ENCODE assay signal across 2 worm cellular contexts in the genomic region with DNA sequence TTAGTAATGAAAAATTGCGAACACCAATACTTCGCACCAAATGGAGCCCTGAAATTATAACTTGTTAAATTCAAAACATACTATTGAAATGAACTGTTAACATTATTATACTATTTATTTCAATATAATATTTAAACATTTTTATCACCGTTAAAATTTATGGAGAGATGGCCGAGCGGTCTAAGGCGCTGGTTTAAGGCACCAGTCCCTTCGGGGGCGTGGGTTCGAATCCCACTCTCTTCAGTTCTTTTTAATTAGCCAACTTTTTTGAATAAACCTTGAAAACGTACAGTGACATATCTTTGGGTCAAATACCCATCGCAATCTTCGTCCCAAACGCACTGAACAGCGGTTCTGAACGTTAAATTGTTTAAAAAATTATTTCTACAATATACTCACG.
A peak's percentile ranks its signal among the peaks of the same experiment; 100 is the strongest.
TF ChIP-seq lines count a peak whose summit lies in the region.

No protein-coding gene starts in this region.

TF ChIP-seq in whole organism, L4 larva, 104 proteins besides CTCF, POLR2A, EP300 and RAD21 (continued from another document):
- TF ChIP-seq zip-11 (GFP tag; IDR thresholded peaks at IDR 0.05; lab: Robert Waterston, UW) (no peak), sdz-12 (GFP tag; optimal IDR thresholded peaks at IDR 0.05; lab: Kevin White, UChicago) (no peak), ztf-7 (tag; optimal IDR thresholded peaks at IDR 0.05; lab: Kevin White, UChicago) (no peak), unc-39 (tag; optimal IDR thresholded peaks at IDR 0.05; lab: Kevin White, UChicago) (no peak), nhr-25 (tag; optimal IDR thresholded peaks at IDR 0.05; lab: Kevin White, UChicago; ENCODE audit: borderline replicate concordance, insufficient read depth) (no peak), rbr-2 (tag; optimal IDR thresholded peaks at IDR 0.05; lab: Kevin White, UChicago) (no peak), hlh-30 (tag; optimal IDR thresholded peaks at IDR 0.05; lab: Kevin White, UChicago; ENCODE audit: insufficient read depth) (no peak), spr-1 (tag; optimal IDR thresholded peaks at IDR 0.05; lab: Kevin White, UChicago) (no peak), Y75B8A.6 (GFP tag; IDR thresholded peaks at IDR 0.05; lab: Robert Waterston, UW) (no peak), lin-15B (tag; optimal IDR thresholded peaks at IDR 0.05; lab: Kevin White, UChicago) (no peak), madf-5 (GFP tag; IDR thresholded peaks at IDR 0.05; lab: Robert Waterston, UW) (peak in 1 of 2 experiments; percentile 54; a peak in 1 of 4 replicates), Y48G9A.11 (GFP tag; IDR thresholded peaks at IDR 0.05; lab: Robert Waterston, UW) (no peak; the same call in 1 of the 2 replicates), nhr-6 (tag; optimal IDR thresholded peaks at IDR 0.05; lab: Kevin White, UChicago) (no peak), T26A8.4 (GFP tag; IDR thresholded peaks at IDR 0.05; lab: Robert Waterston, UW) (0 out of 2 replicates have a peak, but pooled peaks have one; percentile 28), daf-16 (GFP tag; optimal IDR thresholded peaks at IDR 0.05; lab: Kevin White, UChicago) (peak in 1 of 2 experiments; percentile 74), daf-16 (tag; optimal IDR thresholded peaks at IDR 0.05; lab: Kevin White, UChicago) (peak; percentile 39), mxl-3 (GFP tag; optimal IDR thresholded peaks at IDR 0.05; lab: Kevin White, UChicago) (no peak), snpc-4 (tag; optimal IDR thresholded peaks at IDR 0.05; lab: Kevin White, UChicago) (no peak), mxl-2 (GFP tag; conservative IDR thresholded peaks at IDR 0.05; lab: Robert Waterston, UW) (no peak), nhr-28 (tag; optimal IDR thresholded peaks at IDR 0.05; lab: Kevin White, UChicago) (no peak), dmd-8 (GFP tag; IDR thresholded peaks at IDR 0.05; lab: Robert Waterston, UW) (peak; percentile 18; the same call in 1 of the 2 replicates), zfp-3 (GFP tag; conservative IDR thresholded peaks at IDR 0.05; lab: Robert Waterston, UW) (peak; percentile 55; the same call in 1 of the 2 replicates), nhr-42 (GFP tag; IDR thresholded peaks at IDR 0.05; lab: Robert Waterston, UW) (no peak), daf-12 (tag; optimal IDR thresholded peaks at IDR 0.05; lab: Kevin White, UChicago) (no peak), dve-1 (tag; optimal IDR thresholded peaks at IDR 0.05; lab: Kevin White, UChicago; ENCODE audit: insufficient read depth) (no peak), nhr-41 (GFP tag; IDR thresholded peaks at IDR 0.05; lab: Robert Waterston, UW) (0 out of 2 replicates have a peak, but pooled peaks have one; percentile 35), zag-1 (tag; optimal IDR thresholded peaks at IDR 0.05; lab: Kevin White, UChicago) (no peak), lsy-2 (tag; optimal IDR thresholded peaks at IDR 0.05; lab: Kevin White, UChicago) (peak in 1 of 2 experiments; percentile 8), ama-1 (optimal IDR thresholded peaks at IDR 0.05; lab: Kevin White, UChicago) (no peak), ceh-28 (tag; optimal IDR thresholded peaks at IDR 0.05; lab: Kevin White, UChicago) (no peak), D1046.2 (GFP tag; IDR thresholded peaks at IDR 0.05; lab: Robert Waterston, UW) (peak; percentile 69; the same call in 1 of the 2 replicates), lin-29 (GFP tag; IDR thresholded peaks at IDR 0.05; lab: Robert Waterston, UW) (no peak), F49E8.2 (tag; optimal IDR thresholded peaks at IDR 0.05; lab: Kevin White, UChicago; ENCODE audit: borderline replicate concordance) (no peak), F10B5.3 (tag; optimal IDR thresholded peaks at IDR 0.05; lab: Kevin White, UChicago) (peak; percentile 24), daf-19 (GFP tag; conservative IDR thresholded peaks at IDR 0.05; lab: Robert Waterston, UW) (no peak), daf-8 (GFP tag; IDR thresholded peaks at IDR 0.05; lab: Robert Waterston, UW) (0 out of 2 replicates have a peak, but pooled peaks have one; percentile 49), vab-7 (GFP tag; IDR thresholded peaks at IDR 0.05; lab: Robert Waterston, UW) (peak; percentile 58; the same call in 1 of the 2 replicates), dmd-6 (GFP tag; IDR thresholded peaks at IDR 0.05; lab: Robert Waterston, UW) (peak; percentile 36), ceh-44 (GFP tag; IDR thresholded peaks at IDR 0.05; lab: Robert Waterston, UW) (peak; percentile 51; the same call in 1 of the 2 replicates), F26F4.8 (GFP tag; conservative IDR thresholded peaks at IDR 0.05; lab: Robert Waterston, UW) (0 out of 2 replicates have a peak, but pooled peaks have one; percentile 46), lir-3 (tag; optimal IDR thresholded peaks at IDR 0.05; lab: Kevin White, UChicago) (no peak), egl-27 (tag; optimal IDR thresholded peaks at IDR 0.05; lab: Kevin White, UChicago) (no peak)

TF ChIP-seq in whole organism, young adult, 124 proteins besides CTCF, POLR2A, EP300 and RAD21 (continued from another document):
- peak; percentile 20 for TF ChIP-seq mxl-1 (tag; optimal IDR thresholded peaks at IDR 0.05; lab: Kevin White, UChicago)
- TF ChIP-seq madf-10 (tag; optimal IDR thresholded peaks at IDR 0.05; lab: Kevin White, UChicago): peak; percentile 56
- TF ChIP-seq egl-18 (GFP tag; IDR thresholded peaks at IDR 0.05; lab: Robert Waterston, UW): no peak
- no peak; the same call in 1 of the 2 replicates for TF ChIP-seq Y53G8AR.9 (GFP tag; conservative IDR thresholded peaks at IDR 0.05; lab: Robert Waterston, UW)
- peak; percentile 67; the same call in 1 of the 2 replicates for TF ChIP-seq ztf-25 (GFP tag; IDR thresholded peaks at IDR 0.05; lab: Robert Waterston, UW)
- TF ChIP-seq ZK185.1 (tag; optimal IDR thresholded peaks at IDR 0.05; lab: Kevin White, UChicago; ENCODE audit: poor library complexity, severe bottlenecking): peak; percentile 17
- no peak for TF ChIP-seq snpc-4 (GFP tag; optimal IDR thresholded peaks at IDR 0.05; lab: Kevin White, UChicago)
- peak in 2 of 4 experiments; percentile 9 to 66 for TF ChIP-seq snpc-4 (tag; optimal IDR thresholded peaks at IDR 0.05; lab: Kevin White, UChicago)
- TF ChIP-seq cebp-1 (GFP tag; IDR thresholded peaks at IDR 0.05; lab: Robert Waterston, UW): no peak
- peak; percentile 43 for TF ChIP-seq cebp-1 (tag; optimal IDR thresholded peaks at IDR 0.05; lab: Kevin White, UChicago)
- TF ChIP-seq F22D6.2 (tag; optimal IDR thresholded peaks at IDR 0.05; lab: Kevin White, UChicago): no peak
- no peak for TF ChIP-seq lin-40 (tag; optimal IDR thresholded peaks at IDR 0.05; lab: Kevin White, UChicago)
- TF ChIP-seq repo-1 (tag; optimal IDR thresholded peaks at IDR 0.05; lab: Kevin White, UChicago): peak; percentile 35
- 0 out of 2 replicates have a peak, but pooled peaks have one; percentile 24 for TF ChIP-seq rcor-1 (GFP tag; IDR thresholded peaks at IDR 0.05; lab: Robert Waterston, UW)
- TF ChIP-seq dox-1 (GFP tag; IDR thresholded peaks at IDR 0.05; lab: Robert Waterston, UW): peak; percentile 46; the same call in 1 of the 2 replicates
- 0 out of 2 replicates have a peak, but pooled peaks have one; percentile 49 for TF ChIP-seq Y56A3A.18 (GFP tag; IDR thresholded peaks at IDR 0.05; lab: Robert Waterston, UW)
- peak; percentile 41 for TF ChIP-seq ztf-26 (tag; optimal IDR thresholded peaks at IDR 0.05; lab: Kevin White, UChicago)
- TF ChIP-seq tlf-1 (GFP tag; optimal IDR thresholded peaks at IDR 0.05; lab: Kevin White, UChicago): no peak
- TF ChIP-seq nhr-120 (GFP tag; IDR thresholded peaks at IDR 0.05; lab: Robert Waterston, UW): 0 out of 2 replicates have a peak, but pooled peaks have one; percentile 26
- TF ChIP-seq fkh-3 (tag; optimal IDR thresholded peaks at IDR 0.05; lab: Kevin White, UChicago): peak; percentile 45
- no peak for TF ChIP-seq hrde-1 (tag; optimal IDR thresholded peaks at IDR 0.05; lab: Kevin White, UChicago; ENCODE audit: borderline replicate concordance)
- no peak for TF ChIP-seq nfya-1 (tag; optimal IDR thresholded peaks at IDR 0.05; lab: Kevin White, UChicago; ENCODE audit: borderline replicate concordance, insufficient read depth)
- TF ChIP-seq ztf-18 (tag; optimal IDR thresholded peaks at IDR 0.05; lab: Kevin White, UChicago): peak; percentile 62
- TF ChIP-seq snpc-1.3 (tag; optimal IDR thresholded peaks at IDR 0.05; lab: Kevin White, UChicago; ENCODE audit: insufficient read depth): peak; percentile 37
- no peak for TF ChIP-seq madf-8 (GFP tag; conservative IDR thresholded peaks at IDR 0.05; lab: Robert Waterston, UW)
- no peak for TF ChIP-seq B0336.3 (GFP tag; IDR thresholded peaks at IDR 0.05; lab: Robert Waterston, UW)
- peak; percentile 13 for TF ChIP-seq hlh-12 (tag; optimal IDR thresholded peaks at IDR 0.05; lab: Kevin White, UChicago)
- peak; percentile 57; the same call in 1 of the 2 replicates for TF ChIP-seq pbrm-1 (GFP tag; IDR thresholded peaks at IDR 0.05; lab: Robert Waterston, UW)
- TF ChIP-seq B0035.1 (tag; optimal IDR thresholded peaks at IDR 0.05; lab: Kevin White, UChicago): peak; percentile 18
- peak; percentile 75 for TF ChIP-seq die-1 (tag; optimal IDR thresholded peaks at IDR 0.05; lab: Kevin White, UChicago)
- no peak for TF ChIP-seq sptf-2 (GFP tag; optimal IDR thresholded peaks at IDR 0.05; lab: Kevin White, UChicago)
- no peak for TF ChIP-seq cebp-2 (GFP tag; IDR thresholded peaks at IDR 0.05; lab: Robert Waterston, UW)
- no peak for TF ChIP-seq nfyb-1 (GFP tag; IDR thresholded peaks at IDR 0.05; lab: Robert Waterston, UW)
- no peak for TF ChIP-seq mcd-1 (GFP tag; IDR thresholded peaks at IDR 0.05; lab: Robert Waterston, UW)
- TF ChIP-seq madf-3 (GFP tag; IDR thresholded peaks at IDR 0.05; lab: Robert Waterston, UW): no peak
- TF ChIP-seq snpc-3.4 (tag; optimal IDR thresholded peaks at IDR 0.05; lab: Kevin White, UChicago): peak; percentile 65
- peak; percentile 75; the same call in 1 of the 2 replicates for TF ChIP-seq ceh-40 (GFP tag; IDR thresholded peaks at IDR 0.05; lab: Robert Waterston, UW)
